Worm (Caenorhabditis elegans): ENCODE data around the gene lin-33.
A peak's percentile ranks its signal among the peaks of the same experiment; 100 is the strongest.

ce11 chrIV:5939122-5939521 lies 8.7 kb downstream of the lin-33 start, which contains the start of gene mcu-1:
- peak; percentile 90 for TF ChIP-seq nhr-28 (tag; optimal IDR thresholded peaks at IDR 0.05)
- no peak for TF ChIP-seq fos-1 (tag; optimal IDR thresholded peaks at IDR 0.05)
- no peak for TF ChIP-seq mdl-1 (tag; optimal IDR thresholded peaks at IDR 0.05)
- no peak for TF ChIP-seq lin-1 (GFP tag; IDR thresholded peaks at IDR 0.05)
- no peak for TF ChIP-seq daf-12 (tag; optimal IDR thresholded peaks at IDR 0.05)
- TF ChIP-seq ceh-62 (tag; optimal IDR thresholded peaks at IDR 0.05): no peak
- no peak for TF ChIP-seq nhr-25 (tag; optimal IDR thresholded peaks at IDR 0.05; ENCODE audit: borderline replicate concordance, insufficient read depth)
- TF ChIP-seq snpc-4 (tag; optimal IDR thresholded peaks at IDR 0.05): no peak
- no peak for TF ChIP-seq hlh-30 (tag; optimal IDR thresholded peaks at IDR 0.05; ENCODE audit: insufficient read depth)
- TF ChIP-seq nhr-11 (tag; optimal IDR thresholded peaks at IDR 0.05): no peak
- no peak for TF ChIP-seq skn-1 (tag; optimal IDR thresholded peaks at IDR 0.05)
- TF ChIP-seq php-3 (GFP tag; IDR thresholded peaks at IDR 0.05): no peak
- TF ChIP-seq nhr-76 (tag; optimal IDR thresholded peaks at IDR 0.05): no peak
- no peak for TF ChIP-seq ama-1 (optimal IDR thresholded peaks at IDR 0.05)
